Fruit fly (Drosophila melanogaster): ENCODE measurements around the gene ldd.

Gene ldd

dm6 chrX:21124176-21124575, 742 bp downstream of the ldd start (continued):
- no peak for TF ChIP-seq CG17186 (GFP tag; optimal IDR thresholded peaks at IDR 0.05)
- no peak for TF ChIP-seq ash1 (GFP tag; optimal IDR thresholded peaks at IDR 0.05)
- no peak for TF ChIP-seq CG8478 (optimal IDR thresholded peaks at IDR 0.05)
- TF ChIP-seq CG3065 (GFP tag; optimal IDR thresholded peaks at IDR 0.05) = peak; percentile 17
- TF ChIP-seq CG3281 (GFP tag; optimal IDR thresholded peaks at IDR 0.05) = peak; percentile 66
- TF ChIP-seq CG10209 (GFP tag; optimal IDR thresholded peaks at IDR 0.05) = peak; percentile 55
- TF ChIP-seq NFAT (GFP tag; IDR thresholded peaks at IDR 0.05) = no peak; the same call in 1 of the 2 replicates
- no peak for TF ChIP-seq CG8944 (GFP tag; optimal IDR thresholded peaks at IDR 0.05)
- peak; percentile 14 for TF ChIP-seq CG6654 (GFP tag; optimal IDR thresholded peaks at IDR 0.05)
- peak; percentile 58 for TF ChIP-seq sob (GFP tag; IDR thresholded peaks at IDR 0.05)
- TF ChIP-seq HLH4C (GFP tag; IDR thresholded peaks at IDR 0.05; ENCODE audit: partially characterized antibody) = no peak
- no peak for TF ChIP-seq CG15073 (GFP tag; optimal IDR thresholded peaks at IDR 0.05)
- peak; percentile 37; the same call in 1 of the 2 replicates for TF ChIP-seq CG9215 (GFP tag; IDR thresholded peaks at IDR 0.05)
- peak; percentile 58 for TF ChIP-seq zf30C (GFP tag; optimal IDR thresholded peaks at IDR 0.05)
- TF ChIP-seq CG31224 (GFP tag; IDR thresholded peaks at IDR 0.05) = peak; percentile 28; the same call in 1 of the 2 replicates
- no peak for TF ChIP-seq pros (GFP tag; optimal IDR thresholded peaks at IDR 0.05)
- peak; percentile 51; the same call in 1 of the 3 replicates for TF ChIP-seq gce (GFP tag; IDR thresholded peaks at IDR 0.05)
- TF ChIP-seq fd3F (GFP tag; optimal IDR thresholded peaks at IDR 0.05) = peak; percentile 56
- no peak for TF ChIP-seq fd64A (GFP tag; optimal IDR thresholded peaks at IDR 0.05)
- TF ChIP-seq HLHmδ (GFP tag; optimal IDR thresholded peaks at IDR 0.05) = no peak
- TF ChIP-seq CG2129 (GFP tag; IDR thresholded peaks at IDR 0.05; ENCODE audit: partially characterized antibody) = no peak
- no peak for TF ChIP-seq CG17912 (GFP tag; optimal IDR thresholded peaks at IDR 0.05)
- no peak for TF ChIP-seq stc (GFP tag; IDR thresholded peaks at IDR 0.05)
- TF ChIP-seq Hr3 (GFP tag; optimal IDR thresholded peaks at IDR 0.05) = peak; percentile 67
- TF ChIP-seq CG7271 (tag; optimal IDR thresholded peaks at IDR 0.05) = peak; percentile 37
- TF ChIP-seq Xbp1 (GFP tag; optimal IDR thresholded peaks at IDR 0.05) = peak; percentile 73
- no peak for TF ChIP-seq ab (GFP tag; optimal IDR thresholded peaks at IDR 0.05)
- no peak for TF ChIP-seq CG4617 (GFP tag; optimal IDR thresholded peaks at IDR 0.05; ENCODE audit: borderline replicate concordance)
- TF ChIP-seq Nf-YB (GFP tag; optimal IDR thresholded peaks at IDR 0.05) = peak; percentile 51
- no peak for TF ChIP-seq seq (GFP tag; IDR thresholded peaks at IDR 0.05)
- TF ChIP-seq Dref (GFP tag; IDR thresholded peaks at IDR 0.05) = no peak
- no peak for TF ChIP-seq ham (GFP tag; IDR thresholded peaks at IDR 0.05)
- TF ChIP-seq Dad (GFP tag; optimal IDR thresholded peaks at IDR 0.05) = peak; percentile 25
- peak; percentile 50 for TF ChIP-seq chn (GFP tag; optimal IDR thresholded peaks at IDR 0.05)
- peak; percentile 66 for TF ChIP-seq CG9817 (tag; optimal IDR thresholded peaks at IDR 0.05)
- TF ChIP-seq Gug (GFP tag; IDR thresholded peaks at IDR 0.05) = peak; percentile 38; the same call in 2 of the 4 replicates
- no peak for TF ChIP-seq unc-4 (GFP tag; IDR thresholded peaks at IDR 0.05; ENCODE audit: partially characterized antibody)
- TF ChIP-seq CG12391 (tag; optimal IDR thresholded peaks at IDR 0.05) = peak; percentile 83
- peak; percentile 25 for TF ChIP-seq pho (GFP tag; optimal IDR thresholded peaks at IDR 0.05)
- TF ChIP-seq CG18599 (GFP tag; optimal IDR thresholded peaks at IDR 0.05) = peak; percentile 61
- no peak for TF ChIP-seq CG12744 (GFP tag; optimal IDR thresholded peaks at IDR 0.05)
- TF ChIP-seq CG10147 (GFP tag; optimal IDR thresholded peaks at IDR 0.05) = peak; percentile 64
- TF ChIP-seq so (GFP tag; IDR thresholded peaks at IDR 0.05) = 0 out of 3 replicates have a peak, but pooled peaks have one; percentile 63
- peak; percentile 90 for TF ChIP-seq CG15601 (tag; optimal IDR thresholded peaks at IDR 0.05)
- TF ChIP-seq CG6765 (GFP tag; optimal IDR thresholded peaks at IDR 0.05) = no peak
- no peak for TF ChIP-seq Elba2 (GFP tag; optimal IDR thresholded peaks at IDR 0.05)
- TF ChIP-seq Meics (GFP tag; optimal IDR thresholded peaks at IDR 0.05) = peak; percentile 65
- TF ChIP-seq CoRest (tag; optimal IDR thresholded peaks at IDR 0.05) = peak; percentile 81
- peak; percentile 18 for TF ChIP-seq Spps (tag; optimal IDR thresholded peaks at IDR 0.05)
- peak; percentile 68 for TF ChIP-seq ttk (GFP tag; IDR thresholded peaks at IDR 0.05)
- TF ChIP-seq PHDP (tag; optimal IDR thresholded peaks at IDR 0.05) = peak; percentile 81
